Fruit fly (Drosophila melanogaster): ENCODE data around the gene sina.

The sina gene

dm6 chr3L:16805806-16806719 is 47.5 kb upstream of the sina start (continued):
- TF ChIP-seq Max (GFP tag; optimal IDR thresholded peaks at IDR 0.05) (no peak), jigr1 (GFP tag; IDR thresholded peaks at IDR 0.05) (no peak), CG12942 (GFP tag; optimal IDR thresholded peaks at IDR 0.05) (no peak), CG8290 (GFP tag; optimal IDR thresholded peaks at IDR 0.05) (no peak), CG8290 (tag; optimal IDR thresholded peaks at IDR 0.05) (peak in 1 of 2 experiments; percentile 42), H2.0 (GFP tag; IDR thresholded peaks at IDR 0.05) (peak; percentile 19; the same call in 1 of the 2 replicates), Mad (GFP tag; optimal IDR thresholded peaks at IDR 0.05) (no peak), sc (optimal IDR thresholded peaks at IDR 0.05) (no peak), sc (GFP tag; optimal IDR thresholded peaks at IDR 0.05) (no peak), CG11085 (GFP tag; IDR thresholded peaks at IDR 0.05) (no peak), Sox100B (GFP tag; optimal IDR thresholded peaks at IDR 0.05) (peak; percentile 29), Elba2 (GFP tag; optimal IDR thresholded peaks at IDR 0.05) (no peak), CG7963 (GFP tag; IDR thresholded peaks at IDR 0.05; ENCODE audit: partially characterized antibody) (no peak), Optix (GFP tag; IDR thresholded peaks at IDR 0.05) (no peak), CG10147 (GFP tag; optimal IDR thresholded peaks at IDR 0.05) (peak; percentile 53), grn (GFP tag; optimal IDR thresholded peaks at IDR 0.05) (no peak), dmrt11E (tag; optimal IDR thresholded peaks at IDR 0.05) (no peak), CG15696 (tag; optimal IDR thresholded peaks at IDR 0.05) (no peak), sisA (GFP tag; IDR thresholded peaks at IDR 0.05) (peak; percentile 51), zfh2 (GFP tag; optimal IDR thresholded peaks at IDR 0.05) (peak; percentile 17), CG8388 (GFP tag; optimal IDR thresholded peaks at IDR 0.05) (peak; percentile 99), CG2712 (tag; optimal IDR thresholded peaks at IDR 0.05) (peak; percentile 67), CG1792 (GFP tag; optimal IDR thresholded peaks at IDR 0.05) (peak; percentile 27), lola (GFP tag; optimal IDR thresholded peaks at IDR 0.05) (no peak), CG13894 (tag; optimal IDR thresholded peaks at IDR 0.05) (peak; percentile 67), YL-1 (GFP tag; optimal IDR thresholded peaks at IDR 0.05) (no peak), CG1832 (GFP tag; optimal IDR thresholded peaks at IDR 0.05) (no peak), CTCF (GFP tag; optimal IDR thresholded peaks at IDR 0.05) (no peak), slou (GFP tag; optimal IDR thresholded peaks at IDR 0.05) (no peak), CG42726 (GFP tag; IDR thresholded peaks at IDR 0.05; ENCODE audit: partially characterized antibody) (no peak), CG17802 (tag; optimal IDR thresholded peaks at IDR 0.05) (no peak), CG11696 (GFP tag; IDR thresholded peaks at IDR 0.05) (no peak), CG16863 (GFP tag; optimal IDR thresholded peaks at IDR 0.05) (no peak), CG8089 (GFP tag; optimal IDR thresholded peaks at IDR 0.05) (no peak), B-H2 (GFP tag; optimal IDR thresholded peaks at IDR 0.05) (no peak), Myb (GFP tag; optimal IDR thresholded peaks at IDR 0.05) (no peak), yki (optimal IDR thresholded peaks at IDR 0.05) (no peak), CG17829 (tag; optimal IDR thresholded peaks at IDR 0.05) (peak; percentile 27), CG14441 (GFP tag; IDR thresholded peaks at IDR 0.05) (peak; percentile 31; the same call in 1 of the 2 replicates), Side (GFP tag; optimal IDR thresholded peaks at IDR 0.05) (peak; percentile 6), sob (GFP tag; IDR thresholded peaks at IDR 0.05) (no peak), scrt (GFP tag; optimal IDR thresholded peaks at IDR 0.05) (peak; percentile 52), CG15479 (GFP tag; optimal IDR thresholded peaks at IDR 0.05) (no peak), CG17612 (GFP tag; IDR thresholded peaks at IDR 0.05) (no peak), schlank (tag; optimal IDR thresholded peaks at IDR 0.05) (no peak), CG17186 (GFP tag; optimal IDR thresholded peaks at IDR 0.05) (no peak), lab (GFP tag; optimal IDR thresholded peaks at IDR 0.05) (peak; percentile 76), mam (GFP tag; optimal IDR thresholded peaks at IDR 0.05) (peak; percentile 51), CG1602 (GFP tag; optimal IDR thresholded peaks at IDR 0.05) (peak; percentile 10), Sry-β (GFP tag; optimal IDR thresholded peaks at IDR 0.05) (no peak)
